Fruit fly (Drosophila melanogaster) whole organism, embryonic: ENCODE data around the gene Inx3.

Source experiments
- Atf-2 ChIP-seq: fragments of 200-800 bp; sonication (Bioruptor generic); optimal IDR thresholded peaks from 2 replicates; lab custom pipeline; 2016; ENCODE audit warnings: missing biosample characterization, missing genetic modification characterization
- Awh ChIP-seq: fragments of 200-800 bp; sonication (Bioruptor generic); IDR thresholded peaks from 2 replicates; pipeline ENCODE4, ENCODE4 v1.3.6; 2022; ENCODE audit warnings: missing biosample characterization, missing genetic modification characterization
- CG10654 ChIP-seq: fragments of 200-800 bp; sonication (Bioruptor generic); optimal IDR thresholded peaks from 2 replicates; lab custom pipeline; 2016; ENCODE audit warnings: missing biosample characterization, missing genetic modification characterization
- CG11085 ChIP-seq: fragments of 200-800 bp; sonication (Bioruptor generic); IDR thresholded peaks from 2 replicates; pipeline ENCODE4 v1.3.6; 2022; ENCODE audit warnings: missing biosample characterization, missing genetic modification characterization
- CG13624 ChIP-seq: fragments of 200-800 bp; sonication (Bioruptor generic); optimal IDR thresholded peaks from 2 replicates; lab custom pipeline; 2016; ENCODE audit warnings: missing biosample characterization, missing genetic modification characterization
- CG14667 ChIP-seq: fragments of 200-800 bp; sonication (Bioruptor generic); IDR thresholded peaks from 2 replicates; pipeline ENCODE4 v1.3.6; 2022; ENCODE audit warnings: missing biosample characterization, missing genetic modification characterization
- CG17328 ChIP-seq: fragments of 200-800 bp; sonication (Bioruptor generic); IDR thresholded peaks from 2 replicates; pipeline ENCODE4 v1.3.6; 2022; ENCODE audit warnings: missing biosample characterization, missing genetic modification characterization
- CG2120 ChIP-seq: fragments of 200-800 bp; sonication (Bioruptor generic); optimal IDR thresholded peaks from 3 replicates; lab custom pipeline; 2016; ENCODE audit warnings: missing biosample characterization, missing genetic modification characterization
- CG2875 ChIP-seq: fragments of 200-800 bp; sonication (Bioruptor generic); optimal IDR thresholded peaks from 2 replicates; lab custom pipeline; 2017; ENCODE audit warnings: missing biosample characterization, mild to moderate bottlenecking, missing genetic modification characterization, missing genetic modification reagents
- CG4404 ChIP-seq: fragments of 200-800 bp; sonication (Bioruptor generic); IDR thresholded peaks from 2 replicates; pipeline ENCODE4 v1.3.6; 2022; ENCODE audit warnings: missing biosample characterization, missing genetic modification characterization
- CG4707 ChIP-seq: fragments of 200-800 bp; sonication (Bioruptor generic); optimal IDR thresholded peaks from 2 replicates; lab custom pipeline; 2018; ENCODE audit warnings: missing biosample characterization, mild to moderate bottlenecking, missing genetic modification characterization, moderate library complexity
- CG6765 ChIP-seq: fragments of 200-800 bp; sonication (Bioruptor generic); optimal IDR thresholded peaks from 3 replicates; lab custom pipeline; 2017; ENCODE audit warnings: missing biosample characterization, mild to moderate bottlenecking, missing genetic modification characterization
- CG7556 ChIP-seq: fragments of 200-800 bp; sonication (Bioruptor generic); optimal IDR thresholded peaks from 2 replicates; lab custom pipeline; 2017; ENCODE audit warnings: missing biosample characterization, mild to moderate bottlenecking, missing genetic modification characterization
- CG7928 ChIP-seq: fragments of 200-800 bp; sonication (Bioruptor generic); optimal IDR thresholded peaks from 2 replicates; lab custom pipeline; 2017; ENCODE audit warnings: missing biosample characterization, mild to moderate bottlenecking, missing genetic modification characterization
- CG9797 ChIP-seq: fragments of 200-800 bp; sonication (Bioruptor generic); optimal IDR thresholded peaks from 3 replicates; lab custom pipeline; 2018; ENCODE audit warnings: missing biosample characterization, mild to moderate bottlenecking, missing genetic modification characterization
- Doc3 ChIP-seq: fragments of 200-800 bp; sonication (Bioruptor generic); IDR thresholded peaks from 3 replicates; pipeline ENCODE4 v1.3.6; 2022; ENCODE audit warnings: missing biosample characterization, missing genetic modification characterization; ENCODE audit not compliant: partially characterized antibody
- Ets97D ChIP-seq: fragments of 200-800 bp; sonication (Bioruptor generic); optimal IDR thresholded peaks from 3 replicates; lab custom pipeline; 2016; ENCODE audit warnings: missing biosample characterization, missing genetic modification characterization
- HLH3B ChIP-seq: fragments of 200-800 bp; sonication (Bioruptor generic); IDR thresholded peaks from 2 replicates; pipeline ENCODE4 v1.3.6; 2022; ENCODE audit warnings: missing biosample characterization, missing genetic modification characterization
- HLH4C ChIP-seq: fragments of 200-800 bp; sonication (Bioruptor generic); IDR thresholded peaks from 3 replicates; pipeline ENCODE4 v1.3.6; 2022; ENCODE audit warnings: missing biosample characterization, missing genetic modification characterization; ENCODE audit not compliant: partially characterized antibody
- HLH54F ChIP-seq: fragments of 200-800 bp; sonication (Bioruptor generic); optimal IDR thresholded peaks from 3 replicates; lab custom pipeline; 2016; ENCODE audit warnings: missing biosample characterization, missing genetic modification characterization
- Hmr ChIP-seq: fragments of 200-800 bp; sonication (Bioruptor generic); optimal IDR thresholded peaks from 3 replicates; lab custom pipeline; 2017; ENCODE audit warnings: mild to moderate bottlenecking, missing biosample characterization, missing genetic modification reagents, missing genetic modification characterization
- Hr39 ChIP-seq: fragments of >200 bp; optimal IDR thresholded peaks from 2 replicates; lab custom pipeline; 2017
- Hr51 ChIP-seq, 2 experiments: fragments of 200-800 bp; sonication (Bioruptor generic); optimal IDR thresholded peaks; 2 replicates in 1 of 2; 3 replicates in 1 of 2; lab custom pipeline; 2016 to 2018; ENCODE audit warnings: missing biosample characterization in 2 of 2, missing genetic modification characterization in 2 of 2, mild to moderate bottlenecking in 1 of 2, moderate library complexity in 1 of 2
- Kr ChIP-seq: fragments of 200-800 bp; sonication (Bioruptor generic); optimal IDR thresholded peaks from 2 replicates; lab custom pipeline; 2017; ENCODE audit warnings: missing biosample characterization, mild to moderate bottlenecking, missing genetic modification characterization
- Lpt ChIP-seq: fragments of >200 bp; optimal IDR thresholded peaks from 2 replicates; lab custom pipeline; 2018; ENCODE audit warnings: missing biosample characterization, missing genetic modification characterization
- Meics ChIP-seq: fragments of 200-800 bp; sonication (Bioruptor generic); optimal IDR thresholded peaks from 2 replicates; lab custom pipeline; 2017; ENCODE audit warnings: missing biosample characterization, mild to moderate bottlenecking, missing genetic modification characterization
- Mes4 ChIP-seq: fragments of 200-800 bp; sonication (Bioruptor generic); optimal IDR thresholded peaks from 2 replicates; lab custom pipeline; 2016; ENCODE audit warnings: missing biosample characterization, missing genetic modification characterization
- Neu2 ChIP-seq: fragments of 200-800 bp; sonication (Bioruptor generic); optimal IDR thresholded peaks from 3 replicates; lab custom pipeline; 2016; ENCODE audit warnings: missing biosample characterization, missing genetic modification characterization, borderline replicate concordance
- Pdp1 ChIP-seq, 2 experiments: fragments of 200-800 bp; sonication (Bioruptor generic); optimal IDR thresholded peaks; 3 replicates each; lab custom pipeline; 2016; ENCODE audit warnings: missing biosample characterization in 2 of 2, missing genetic modification characterization in 2 of 2, mild to moderate bottlenecking in 1 of 2, moderate library complexity in 1 of 2
- Tbp ChIP-seq: fragments of >200 bp; optimal IDR thresholded peaks from 2 replicates; lab custom pipeline; 2018; ENCODE audit warnings: missing biosample characterization, missing genetic modification characterization
- Xrp1 ChIP-seq: fragments of 200-800 bp; sonication (Bioruptor generic); IDR thresholded peaks from 2 replicates; pipeline ENCODE4 v1.3.6; 2022; ENCODE audit warnings: missing biosample characterization, missing genetic modification characterization
- ap ChIP-seq: fragments of 200-800 bp; sonication (Bioruptor generic); IDR thresholded peaks from 2 replicates; pipeline ENCODE4 v1.3.6; 2022; ENCODE audit warnings: missing biosample characterization, missing genetic modification characterization
- cas ChIP-seq: fragments of 200-800 bp; sonication (Bioruptor generic); IDR thresholded peaks from 2 replicates; pipeline ENCODE4 v1.3.6; 2022; ENCODE audit warnings: missing biosample characterization, missing genetic modification characterization
- crol ChIP-seq: fragments of 200-800 bp; sonication (Bioruptor generic); IDR thresholded peaks from 2 replicates; pipeline ENCODE4 v1.3.6; 2022; ENCODE audit warnings: missing biosample characterization, missing genetic modification characterization
- crp ChIP-seq, 2 experiments: fragments of 200-800 bp; sonication (Bioruptor generic); optimal IDR thresholded peaks; 2 replicates in 1 of 2; 3 replicates in 1 of 2; lab custom pipeline; 2017; ENCODE audit warnings: missing biosample characterization in 2 of 2, missing genetic modification characterization in 2 of 2, mild to moderate bottlenecking in 1 of 2, moderate library complexity in 1 of 2
- fd102C ChIP-seq: fragments of 200-800 bp; sonication (Bioruptor generic); optimal IDR thresholded peaks from 2 replicates; lab custom pipeline; 2018; ENCODE audit warnings: missing biosample characterization, mild to moderate bottlenecking, missing genetic modification characterization, moderate library complexity
- fd96Cb ChIP-seq: fragments of 200-800 bp; sonication (Bioruptor generic); optimal IDR thresholded peaks from 2 replicates; lab custom pipeline; 2018; ENCODE audit warnings: missing biosample characterization, mild to moderate bottlenecking, missing genetic modification characterization, moderate library complexity
- fu2 ChIP-seq: fragments of 200-800 bp; sonication (Bioruptor generic); optimal IDR thresholded peaks from 2 replicates; lab custom pipeline; 2016; ENCODE audit warnings: missing biosample characterization, missing genetic modification characterization
- ken ChIP-seq: fragments of 200-800 bp; sonication (Bioruptor generic); IDR thresholded peaks from 3 replicates; pipeline ENCODE4 v1.3.6; 2022; ENCODE audit warnings: missing biosample characterization, missing genetic modification characterization
- lab ChIP-seq: fragments of 200-800 bp; sonication (Bioruptor generic); optimal IDR thresholded peaks from 3 replicates; lab custom pipeline; 2017; ENCODE audit warnings: missing biosample characterization, missing genetic modification characterization, mild to moderate bottlenecking, moderate library complexity, missing genetic modification reagents
- mld ChIP-seq: fragments of 200-800 bp; sonication (Bioruptor generic); IDR thresholded peaks from 3 replicates; pipeline ENCODE4 v1.3.6; 2022; ENCODE audit warnings: missing biosample characterization, missing genetic modification characterization; ENCODE audit not compliant: partially characterized antibody
- onecut ChIP-seq: fragments of 200-800 bp; sonication (Bioruptor generic); IDR thresholded peaks from 2 replicates; pipeline ENCODE4 v1.3.6; 2022; ENCODE audit warnings: missing biosample characterization, missing genetic modification characterization
- otp ChIP-seq: fragments of 200-800 bp; sonication (Bioruptor generic); IDR thresholded peaks from 3 replicates; pipeline ENCODE4, ENCODE4 v1.3.6; 2022; ENCODE audit warnings: missing biosample characterization, missing genetic modification characterization
- pum ChIP-seq: fragments of 200-800 bp; sonication (Bioruptor generic); optimal IDR thresholded peaks from 2 replicates; lab custom pipeline; 2016; ENCODE audit warnings: missing biosample characterization, missing genetic modification characterization
- sens-2 ChIP-seq: fragments of 200-800 bp; sonication (Bioruptor generic); IDR thresholded peaks from 2 replicates; pipeline ENCODE4 v1.3.6; 2022; ENCODE audit warnings: missing biosample characterization, missing genetic modification characterization
- sisA ChIP-seq: fragments of 200-800 bp; sonication (Bioruptor generic); IDR thresholded peaks from 2 replicates; pipeline ENCODE4 v1.3.6; 2022; ENCODE audit warnings: missing biosample characterization, missing genetic modification characterization
- stc ChIP-seq: fragments of 200-800 bp; sonication (Bioruptor generic); IDR thresholded peaks from 2 replicates; pipeline ENCODE4 v1.3.6; 2022; ENCODE audit warnings: missing biosample characterization, missing genetic modification characterization
- tx ChIP-seq: fragments of 200-800 bp; sonication (Bioruptor generic); optimal IDR thresholded peaks from 2 replicates; lab custom pipeline; 2016; ENCODE audit warnings: missing biosample characterization, missing genetic modification characterization
- vfl ChIP-seq: fragments of 200-800 bp; sonication (Bioruptor generic); optimal IDR thresholded peaks from 2 replicates; lab custom pipeline; 2016; ENCODE audit warnings: missing biosample characterization, missing genetic modification characterization

Gene Inx3

dm6 chr3R:28888561-28889426, 29.5 kb upstream of the Inx3 start (continued):
- TF ChIP-seq fu2, result peak; percentile 92
- TF ChIP-seq Xrp1 (GFP tag; lab: Robert Waterston, UW), result peak; percentile 77
- TF ChIP-seq CG11085 (GFP tag; lab: Robert Waterston, UW), result peak; percentile 53; the same call in 1 of the 2 replicates
- TF ChIP-seq sisA (GFP tag; lab: Robert Waterston, UW), result peak; percentile 71
- TF ChIP-seq Mes4, result peak; percentile 24
- peak; percentile 82 for TF ChIP-seq tx (GFP tag; lab: Kevin White, UChicago)
- TF ChIP-seq Hr51 (GFP tag; optimal IDR thresholded peaks at IDR 0.05; lab: Kevin White, UChicago), result peak; percentile 61 to 66
- TF ChIP-seq CG14667 (GFP tag; lab: Robert Waterston, UW), result peak; percentile 64
- TF ChIP-seq onecut (GFP tag; lab: Robert Waterston, UW), result peak; percentile 50
- TF ChIP-seq Hr39 (lab: Kevin White, UChicago), result no peak
- peak; percentile 75 to 90 for TF ChIP-seq Pdp1 (GFP tag; optimal IDR thresholded peaks at IDR 0.05; lab: Kevin White, UChicago)
- TF ChIP-seq otp (GFP tag; lab: Robert Waterston, UW), result no peak
- peak; percentile 56; the same call in 1 of the 3 replicates for TF ChIP-seq ken (GFP tag; lab: Robert Waterston, UW)
- TF ChIP-seq HLH4C (GFP tag; lab: Robert Waterston, UW), result no peak
- peak; percentile 89 for TF ChIP-seq vfl (GFP tag; lab: Kevin White, UChicago)
- TF ChIP-seq stc (GFP tag; lab: Robert Waterston, UW), result peak; percentile 25; the same call in 1 of the 2 replicates
- TF ChIP-seq Hmr (GFP tag; lab: Kevin White, UChicago), result peak; percentile 86
- TF ChIP-seq CG7928 (GFP tag; lab: Kevin White, UChicago), result peak; percentile 64
- TF ChIP-seq pum (GFP tag; lab: Kevin White, UChicago), result peak; percentile 88
- peak; percentile 83 for TF ChIP-seq CG7556 (GFP tag; lab: Kevin White, UChicago)
- TF ChIP-seq CG10654, result peak; percentile 80
- TF ChIP-seq mld (GFP tag; lab: Robert Waterston, UW), result no peak
- peak; percentile 60 for TF ChIP-seq Ets97D (GFP tag; lab: Kevin White, UChicago)
- no peak for TF ChIP-seq sens-2 (GFP tag; lab: Robert Waterston, UW)
- peak; percentile 86 for TF ChIP-seq lab (GFP tag; lab: Kevin White, UChicago)
- peak in 1 of 2 experiments; percentile 83 for TF ChIP-seq crp (GFP tag; optimal IDR thresholded peaks at IDR 0.05; lab: Kevin White, UChicago)
- TF ChIP-seq CG9797 (GFP tag; lab: Kevin White, UChicago), result peak; percentile 33
- peak; percentile 81 for TF ChIP-seq CG4404 (GFP tag; lab: Robert Waterston, UW)
- TF ChIP-seq ap (GFP tag; lab: Robert Waterston, UW), result no peak
- TF ChIP-seq Kr (GFP tag; lab: Kevin White, UChicago), result no peak
- peak; percentile 56; the same call in 1 of the 2 replicates for TF ChIP-seq HLH3B (GFP tag; lab: Robert Waterston, UW)
- TF ChIP-seq cas, result peak; percentile 63; the same call in 1 of the 2 replicates
- TF ChIP-seq Atf-2 (GFP tag; lab: Kevin White, UChicago), result peak; percentile 78
- no peak for TF ChIP-seq crol (GFP tag; lab: Robert Waterston, UW)
- no peak for TF ChIP-seq CG17328 (GFP tag; lab: Robert Waterston, UW)
- TF ChIP-seq CG2875 (GFP tag; lab: Kevin White, UChicago), result no peak
- peak; percentile 71 for TF ChIP-seq fd96Cb
- TF ChIP-seq fd102C (GFP tag; lab: Kevin White, UChicago), result no peak
- TF ChIP-seq CG4707, result no peak
- TF ChIP-seq Meics (GFP tag; lab: Kevin White, UChicago), result peak; percentile 87
- peak; percentile 91 for TF ChIP-seq HLH54F
- peak; percentile 91 for TF ChIP-seq CG13624 (GFP tag; lab: Kevin White, UChicago)
- TF ChIP-seq Awh (GFP tag; lab: Robert Waterston, UW), result no peak
- TF ChIP-seq Tbp (GFP tag; lab: Kevin White, UChicago), result no peak
- TF ChIP-seq Doc3 (GFP tag; lab: Robert Waterston, UW), result no peak
- peak; percentile 46 for TF ChIP-seq CG6765 (GFP tag; lab: Kevin White, UChicago)
- TF ChIP-seq Neu2 (GFP tag; lab: Kevin White, UChicago), result peak; percentile 47
- peak; percentile 95 for TF ChIP-seq CG2120 (GFP tag; lab: Kevin White, UChicago)
- TF ChIP-seq Lpt (GFP tag; lab: Kevin White, UChicago), result no peak
